Fruit fly (Drosophila melanogaster): ENCODE results near the gene CG11920.
A peak's percentile ranks its signal among the peaks of the same experiment; 100 is the strongest.

Gene CG11920

dm6 chr3R:25024895-25025557 lies 49.7 kb upstream of the CG11920 start, which contains the start of the genes EMC6 and Hr96 (continued):
- TF ChIP-seq CG10631 (GFP tag; optimal IDR thresholded peaks at IDR 0.05) (peak; percentile 93), svp (GFP tag) (peak; percentile 98), CG15336 (GFP tag; IDR thresholded peaks at IDR 0.05) (peak; percentile 84), Sox102F (GFP tag; optimal IDR thresholded peaks at IDR 0.05) (peak; percentile 93), lz (GFP tag; optimal IDR thresholded peaks at IDR 0.05) (peak; percentile 94), Lpt (GFP tag; optimal IDR thresholded peaks at IDR 0.05) (peak; percentile 81), dac (GFP tag; optimal IDR thresholded peaks at IDR 0.05) (peak; percentile 77), fkh (GFP tag; optimal IDR thresholded peaks at IDR 0.05) (no peak), CG4318 (GFP tag; optimal IDR thresholded peaks at IDR 0.05) (no peak), CG6276 (GFP tag; optimal IDR thresholded peaks at IDR 0.05) (no peak), OdsH (GFP tag; optimal IDR thresholded peaks at IDR 0.05) (peak; percentile 94), fd85E (GFP tag; optimal IDR thresholded peaks at IDR 0.05) (peak; percentile 62), spab (GFP tag; optimal IDR thresholded peaks at IDR 0.05) (peak; percentile 75), achi (GFP tag; optimal IDR thresholded peaks at IDR 0.05) (peak; percentile 88), cyc (GFP tag; optimal IDR thresholded peaks at IDR 0.05) (peak; percentile 94), Ets96B (tag; optimal IDR thresholded peaks at IDR 0.05) (peak; percentile 84), Eip78C (GFP tag) (peak; percentile 97), ss (GFP tag; optimal IDR thresholded peaks at IDR 0.05) (peak in 1 of 2 experiments; percentile 84), Hr38 (GFP tag; optimal IDR thresholded peaks at IDR 0.05) (peak; percentile 54), vri (GFP tag; optimal IDR thresholded peaks at IDR 0.05) (no peak), Blimp-1 (GFP tag; optimal IDR thresholded peaks at IDR 0.05) (peak; percentile 62), Hr4 (GFP tag; optimal IDR thresholded peaks at IDR 0.05) (peak; percentile 94)

- peak; percentile 62 for TF ChIP-seq CG6792 (GFP tag; optimal IDR thresholded peaks at IDR 0.05)
- TF ChIP-seq esn (GFP tag; optimal IDR thresholded peaks at IDR 0.05): peak; percentile 81
- peak; percentile 38 for TF ChIP-seq cyc (GFP tag; optimal IDR thresholded peaks at IDR 0.05)
- 0 out of 3 replicates have a peak, but pooled peaks have one; percentile 31 for TF ChIP-seq CG8119 (GFP tag; IDR thresholded peaks at IDR 0.05)
- no peak for TF ChIP-seq CG6854 (GFP tag; optimal IDR thresholded peaks at IDR 0.05)
- TF ChIP-seq Smox (GFP tag; optimal IDR thresholded peaks at IDR 0.05): no peak
- TF ChIP-seq fkh (GFP tag; optimal IDR thresholded peaks at IDR 0.05): peak; percentile 82
- no peak for TF ChIP-seq CG6276 (GFP tag; optimal IDR thresholded peaks at IDR 0.05)
- TF ChIP-seq Sox15 (GFP tag; optimal IDR thresholded peaks at IDR 0.05): peak; percentile 44
- no peak for TF ChIP-seq Hr39 (GFP tag; optimal IDR thresholded peaks at IDR 0.05)
- no peak for TF ChIP-seq CG10669 (GFP tag; optimal IDR thresholded peaks at IDR 0.05)
- TF ChIP-seq CG31627 (GFP tag; optimal IDR thresholded peaks at IDR 0.05): peak; percentile 52
- TF ChIP-seq vri (GFP tag; optimal IDR thresholded peaks at IDR 0.05): peak; percentile 69
- TF ChIP-seq dac (GFP tag; optimal IDR thresholded peaks at IDR 0.05): no peak
- TF ChIP-seq Sox14 (GFP tag; optimal IDR thresholded peaks at IDR 0.05): peak; percentile 64
- no peak for TF ChIP-seq CG8319 (GFP tag; optimal IDR thresholded peaks at IDR 0.05)
- peak; percentile 46 for TF ChIP-seq Eip93F (GFP tag; optimal IDR thresholded peaks at IDR 0.05)
- peak; percentile 32 for TF ChIP-seq Blimp-1 (GFP tag; optimal IDR thresholded peaks at IDR 0.05)
- TF ChIP-seq CG3032 (tag; optimal IDR thresholded peaks at IDR 0.05): peak; percentile 37
- peak; percentile 65 for TF ChIP-seq lz (GFP tag; optimal IDR thresholded peaks at IDR 0.05)
These were observed 47.1 kb upstream of the CG11920 start for dm6 chr3R:25027281-25028219.

- TF ChIP-seq vri (GFP tag; optimal IDR thresholded peaks at IDR 0.05) (no peak), topi (GFP tag; optimal IDR thresholded peaks at IDR 0.05) (no peak), CG6163 (GFP tag; IDR thresholded peaks at IDR 0.05) (no peak), CG4318 (GFP tag; optimal IDR thresholded peaks at IDR 0.05) (no peak), CG34406 (GFP tag; optimal IDR thresholded peaks at IDR 0.05) (no peak), CG16779 (tag; optimal IDR thresholded peaks at IDR 0.05) (no peak), CG3032 (tag; optimal IDR thresholded peaks at IDR 0.05) (no peak), Met (GFP tag; optimal IDR thresholded peaks at IDR 0.05) (no peak), Eip78C (GFP tag) (no peak), OdsH (GFP tag; optimal IDR thresholded peaks at IDR 0.05) (no peak), Hr4 (GFP tag; optimal IDR thresholded peaks at IDR 0.05) (no peak), CG9139 (GFP tag; optimal IDR thresholded peaks at IDR 0.05) (no peak), salr (GFP tag; optimal IDR thresholded peaks at IDR 0.05) (no peak), CG31627 (GFP tag; optimal IDR thresholded peaks at IDR 0.05) (no peak)
These were observed 42.0 kb upstream of the CG11920 start for dm6 chr3R:25032686-25033085.

All from whole organism, prepupa.